Worm (Caenorhabditis elegans) whole organism, L2 larva: Measurements from ENCODE around the gene dnj-15.

Experiments
- C34F6.9 ChIP-seq: fragments of 150-350 bp; optimal IDR thresholded peaks from 2 replicates; lab custom pipeline; 2014; ENCODE audit warnings: missing biosample characterization, missing genetic modification characterization
- F13H6.1 ChIP-seq: sonication (generic microtip); optimal IDR thresholded peaks from 2 replicates; lab custom pipeline; 2016; ENCODE audit warnings: missing genetic modification characterization, missing compliant biosample characterization
- R02D3.7 ChIP-seq: fragments of 150-350 bp; optimal IDR thresholded peaks from 2 replicates; lab custom pipeline; 2014; ENCODE audit warnings: missing biosample characterization, missing genetic modification characterization
- blmp-1 ChIP-seq: sonication (generic microtip); optimal IDR thresholded peaks from 2 replicates; lab custom pipeline; 2017; ENCODE audit warnings: missing genetic modification characterization, mild to moderate bottlenecking, missing compliant biosample characterization, antibody characterized with exemption, moderate library complexity; ENCODE audit not compliant: insufficient read depth
- ceh-16 ChIP-seq: fragments of 150-350 bp; optimal IDR thresholded peaks from 2 replicates; lab custom pipeline; 2014; ENCODE audit warnings: missing biosample characterization, missing genetic modification characterization
- ceh-82 ChIP-seq: fragments of 150-350 bp; optimal IDR thresholded peaks from 2 replicates; lab custom pipeline; 2014; ENCODE audit warnings: missing biosample characterization, missing genetic modification characterization
- crh-2 ChIP-seq: sonication (generic microtip); optimal IDR thresholded peaks from 2 replicates; lab custom pipeline; 2017; ENCODE audit warnings: missing biosample characterization, missing genetic modification characterization
- dmd-4 ChIP-seq: sonication (generic microtip); optimal IDR thresholded peaks from 2 replicates; lab custom pipeline; 2017; ENCODE audit warnings: missing biosample characterization, missing genetic modification characterization
- egl-27 ChIP-seq: sonication (generic microtip); optimal IDR thresholded peaks from 3 replicates; lab custom pipeline; 2017; ENCODE audit warnings: missing biosample characterization, missing genetic modification reagents, missing genetic modification characterization
- elt-3 ChIP-seq: sonication (generic microtip); optimal IDR thresholded peaks from 2 replicates; lab custom pipeline; 2017; ENCODE audit warnings: missing biosample characterization, missing genetic modification characterization
- fos-1 ChIP-seq: fragments of 150-350 bp; optimal IDR thresholded peaks from 2 replicates; lab custom pipeline; 2014; ENCODE audit warnings: missing biosample characterization, missing genetic modification characterization
- gmeb-1 ChIP-seq: fragments of 150-350 bp; optimal IDR thresholded peaks from 2 replicates; lab custom pipeline; 2014; ENCODE audit warnings: missing biosample characterization, missing genetic modification characterization
- lin-11 ChIP-seq: fragments of 150-350 bp; sonication (generic microtip); optimal IDR thresholded peaks from 2 replicates; lab custom pipeline; 2014; ENCODE audit warnings: missing biosample characterization, missing genetic modification characterization, inconsistent platforms, mixed read lengths
- lsy-2 ChIP-seq, 2 experiments: fragments of 150-350 bp in 1 of 2; sonication (generic microtip) in 1 of 2; optimal IDR thresholded peaks; 2 replicates each; lab custom pipeline; 2014 to 2017; ENCODE audit warnings: missing biosample characterization in 2 of 2, missing genetic modification characterization in 2 of 2
- mab-5 ChIP-seq: fragments of 150-350 bp; optimal IDR thresholded peaks from 2 replicates; lab custom pipeline; 2014; ENCODE audit warnings: missing biosample characterization, missing genetic modification characterization
- mbf-1 ChIP-seq: sonication (generic microtip); optimal IDR thresholded peaks from 2 replicates; lab custom pipeline; 2017; ENCODE audit warnings: missing biosample characterization, missing genetic modification characterization
- nhr-12 ChIP-seq: fragments of 150-350 bp; optimal IDR thresholded peaks from 2 replicates; lab custom pipeline; 2014; ENCODE audit warnings: missing biosample characterization, missing genetic modification characterization
- nhr-21 ChIP-seq: fragments of 150-350 bp; optimal IDR thresholded peaks from 2 replicates; lab custom pipeline; 2014; ENCODE audit warnings: missing biosample characterization, missing genetic modification characterization
- nhr-23 ChIP-seq: fragments of 150-350 bp; optimal IDR thresholded peaks from 2 replicates; lab custom pipeline; 2014; ENCODE audit warnings: missing biosample characterization, missing genetic modification reagents, missing genetic modification characterization
- nhr-237 ChIP-seq: fragments of 150-350 bp; optimal IDR thresholded peaks from 2 replicates; lab custom pipeline; 2014; ENCODE audit warnings: missing biosample characterization, missing genetic modification characterization
- nhr-25 ChIP-seq: fragments of 150-350 bp; sonication (generic microtip); optimal IDR thresholded peaks from 3 replicates; lab custom pipeline; 2014; ENCODE audit warnings: missing biosample characterization, missing genetic modification characterization
- nhr-6 ChIP-seq: fragments of 150-350 bp; optimal IDR thresholded peaks from 2 replicates; lab custom pipeline; 2014; ENCODE audit warnings: missing biosample characterization, missing genetic modification characterization
- nhr-77 ChIP-seq: fragments of 150-350 bp; optimal IDR thresholded peaks from 2 replicates; lab custom pipeline; 2014; ENCODE audit warnings: missing biosample characterization, missing genetic modification characterization
- sem-4 ChIP-seq: fragments of 150-350 bp; optimal IDR thresholded peaks from 2 replicates; lab custom pipeline; 2014; ENCODE audit warnings: missing biosample characterization, missing genetic modification reagents, missing genetic modification characterization
- skn-1 ChIP-seq: sonication (generic microtip); optimal IDR thresholded peaks from 2 replicates; lab custom pipeline; 2017; ENCODE audit warnings: missing biosample characterization, missing genetic modification characterization
- sma-3 ChIP-seq: sonication (generic microtip); optimal IDR thresholded peaks from 2 replicates; lab custom pipeline; 2016; ENCODE audit warnings: missing genetic modification reagents, missing genetic modification characterization, missing compliant biosample characterization
- sma-9 ChIP-seq, 2 experiments: fragments of 150-350 bp in 1 of 2; sonication (generic microtip) in 1 of 2; optimal IDR thresholded peaks; 2 replicates each; lab custom pipeline; 2014 to 2016; ENCODE audit warnings: missing genetic modification characterization in 2 of 2, mild to moderate bottlenecking in 1 of 2, missing biosample characterization in 1 of 2, missing compliant biosample characterization in 1 of 2, missing genetic modification reagents in 1 of 2, moderate library complexity in 1 of 2
- snpc-4 ChIP-seq: fragments of 150-350 bp; optimal IDR thresholded peaks from 2 replicates; lab custom pipeline; 2014; ENCODE audit warnings: missing biosample characterization, missing genetic modification characterization
- unc-39 ChIP-seq: fragments of 150-350 bp; optimal IDR thresholded peaks from 2 replicates; lab custom pipeline; 2014; ENCODE audit warnings: missing biosample characterization, missing genetic modification characterization
- unc-62 ChIP-seq: fragments of 150-350 bp; optimal IDR thresholded peaks from 2 replicates; lab custom pipeline; 2014; ENCODE audit warnings: missing biosample characterization, missing genetic modification reagents, missing genetic modification characterization
- zag-1 ChIP-seq: fragments of 150-350 bp; optimal IDR thresholded peaks from 2 replicates; lab custom pipeline; 2014; ENCODE audit warnings: missing biosample characterization, missing genetic modification characterization
- ztf-1 ChIP-seq: fragments of 200-800 bp; sonication (Bioruptor generic); conservative IDR thresholded peaks from 2 replicates; pipeline ENCODE4 v1.3.6; 2022; ENCODE audit warnings: missing genetic modification characterization, missing compliant biosample characterization
- ztf-11 ChIP-seq: sonication (generic microtip); optimal IDR thresholded peaks from 2 replicates; lab custom pipeline; 2017; ENCODE audit warnings: missing biosample characterization, missing genetic modification characterization
- ztf-4 ChIP-seq: fragments of 150-350 bp; optimal IDR thresholded peaks from 2 replicates; lab custom pipeline; 2014; ENCODE audit warnings: missing biosample characterization, missing genetic modification characterization

Gene dnj-15

DNA sequence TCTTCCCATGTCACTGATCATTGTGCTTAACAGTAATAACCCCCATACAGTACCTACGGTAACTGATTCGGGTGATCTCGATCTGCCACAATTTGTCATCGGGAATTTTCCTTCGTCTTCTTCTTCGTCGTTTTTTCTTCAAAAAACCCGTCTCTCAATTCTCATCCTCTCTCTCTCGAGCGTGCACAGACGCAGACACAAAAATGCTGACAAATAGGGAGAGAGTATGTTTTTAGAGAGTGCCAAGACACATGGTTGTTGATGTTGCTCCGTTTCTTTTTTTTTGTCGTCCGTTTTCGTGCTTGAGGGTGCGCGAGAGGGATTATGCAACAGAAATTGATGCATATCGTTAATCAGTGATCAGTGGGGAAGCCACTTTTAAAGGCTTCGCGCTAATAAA is 39.2 kb downstream of the dnj-15 start (continued):
- TF ChIP-seq ztf-11 (tag; lab: Kevin White, UChicago) (no peak), F13H6.1 (tag; lab: Kevin White, UChicago) (peak; percentile 55), egl-27 (tag; lab: Kevin White, UChicago) (peak; percentile 39), nhr-6 (tag; lab: Kevin White, UChicago) (peak; percentile 38), snpc-4 (tag; lab: Kevin White, UChicago) (no peak), sem-4 (tag; lab: Kevin White, UChicago) (peak; percentile 6), nhr-237 (tag; lab: Kevin White, UChicago) (no peak), mab-5 (tag; lab: Kevin White, UChicago) (no peak)

DNA sequence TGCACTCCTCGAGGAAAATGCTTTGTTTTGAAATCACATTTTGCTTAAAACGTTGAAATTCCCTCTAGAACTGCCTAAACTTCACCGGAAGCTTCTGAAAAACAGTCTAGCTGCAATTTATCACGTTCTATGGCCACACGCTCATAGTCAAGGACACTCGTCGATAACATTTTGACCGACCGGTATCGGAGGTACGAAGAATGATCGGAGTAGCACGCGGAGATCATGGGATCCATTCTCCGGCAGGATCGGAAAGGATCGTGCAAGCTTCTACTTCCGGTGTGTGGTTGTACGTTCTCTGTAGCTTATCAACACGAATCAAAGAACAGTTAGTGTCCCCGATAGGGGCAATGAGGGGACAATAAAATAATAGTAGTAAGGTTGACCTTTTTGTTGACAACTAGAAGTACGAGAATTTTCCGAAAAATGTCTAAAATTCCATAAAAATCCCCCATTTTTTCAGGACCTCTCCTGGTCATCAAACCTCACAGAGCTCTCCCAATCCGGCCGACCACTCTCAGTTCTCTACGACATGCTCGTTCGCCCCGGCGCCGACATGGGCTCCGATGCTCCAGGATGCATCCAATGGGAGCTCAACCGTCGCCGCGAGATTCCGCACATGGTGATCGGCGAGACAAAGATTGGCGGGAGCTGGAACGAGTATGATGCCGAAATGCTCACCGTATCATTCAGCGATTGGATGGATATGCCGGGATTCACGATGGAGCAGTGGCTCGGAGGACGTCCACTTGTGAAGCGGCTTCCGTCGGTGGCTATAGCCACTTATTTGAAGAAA is 40.1 kb downstream of the dnj-15 start:
- peak; percentile 24 for TF ChIP-seq sma-3
- no peak for TF ChIP-seq nhr-23 (tag; lab: Kevin White, UChicago)
- TF ChIP-seq nhr-21 (tag; lab: Kevin White, UChicago), result peak; percentile 86
- peak; percentile 21 for TF ChIP-seq fos-1 (tag; lab: Kevin White, UChicago)
- TF ChIP-seq egl-27 (tag; lab: Kevin White, UChicago), result peak; percentile 4
- TF ChIP-seq sma-9 (GFP tag; optimal IDR thresholded peaks at IDR 0.05; lab: Kevin White, UChicago), result peak; percentile 73
- no peak for TF ChIP-seq sma-9 (tag; optimal IDR thresholded peaks at IDR 0.05; lab: Kevin White, UChicago)
- no peak for TF ChIP-seq zag-1 (tag; lab: Kevin White, UChicago)
- TF ChIP-seq, all 48 proteins: peak for 5

DNA sequence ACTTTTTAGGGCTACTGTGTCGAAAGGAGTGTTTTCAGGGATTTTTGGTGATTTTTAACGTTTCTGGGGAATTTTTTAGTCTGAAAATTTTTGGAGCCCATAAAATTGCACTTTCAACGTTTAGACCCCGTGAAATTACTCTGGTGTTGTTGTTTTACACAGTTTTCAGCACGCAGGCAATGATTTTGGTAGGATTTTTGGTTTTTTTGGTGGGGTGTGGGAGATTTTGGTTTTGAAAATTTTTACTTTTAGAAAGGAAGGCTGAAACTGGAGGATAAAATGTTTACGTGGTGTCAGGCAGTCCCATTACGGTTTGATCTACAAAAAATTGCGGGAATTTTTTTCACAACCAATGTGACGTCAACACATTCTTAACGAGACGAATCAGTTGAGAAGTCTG is 42.1 kb downstream of the dnj-15 start:
- TF ChIP-seq unc-62 (GFP tag; lab: Kevin White, UChicago) (no peak), nhr-23 (tag; lab: Kevin White, UChicago) (no peak), gmeb-1 (tag; lab: Kevin White, UChicago) (no peak), skn-1 (no peak), ztf-1 (GFP tag; lab: Robert Waterston, UW) (no peak), ceh-82 (no peak), nhr-25 (no peak), dmd-4 (tag; lab: Kevin White, UChicago) (no peak), R02D3.7 (tag; lab: Kevin White, UChicago) (no peak), sma-3 (no peak), crh-2 (no peak), nhr-12 (no peak), nhr-77 (no peak), lin-11 (tag; lab: Kevin White, UChicago) (no peak), elt-3 (tag; lab: Kevin White, UChicago) (no peak), blmp-1 (tag; lab: Kevin White, UChicago) (no peak)

DNA sequence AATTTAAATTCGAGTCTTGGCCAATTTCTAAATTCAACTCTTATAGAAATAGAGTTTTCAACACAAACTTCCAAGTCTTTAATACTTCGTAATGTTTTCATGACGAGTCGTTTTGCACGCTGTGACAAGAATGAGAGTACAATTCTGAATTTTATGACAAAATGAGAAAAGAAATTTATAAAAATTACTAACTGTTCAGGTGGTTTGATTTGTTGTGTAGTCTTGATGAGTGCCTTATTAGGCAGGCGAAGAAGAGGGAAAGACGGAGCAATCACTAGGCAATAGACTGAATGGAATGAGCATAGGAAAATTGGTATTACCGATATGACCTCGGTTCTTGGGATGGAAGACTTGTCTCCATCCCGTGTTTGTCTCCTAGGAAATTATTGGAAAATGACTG is 43.8 kb downstream of the dnj-15 start, which contains the start of gene F30B5.11:
F30B5.11 (minus strand) TSS at position 101 of the 400 bp plus-strand sequence.
- TF ChIP-seq C34F6.9 (tag; lab: Kevin White, UChicago) (no peak), ceh-16 (no peak), ztf-4 (no peak), lin-11 (tag; lab: Kevin White, UChicago) (no peak), nhr-6 (tag; lab: Kevin White, UChicago) (no peak), elt-3 (tag; lab: Kevin White, UChicago) (no peak), ztf-11 (tag; lab: Kevin White, UChicago) (no peak), R02D3.7 (tag; lab: Kevin White, UChicago) (no peak), nhr-25 (no peak), mbf-1 (tag; lab: Kevin White, UChicago) (no peak), lsy-2 (tag; optimal IDR thresholded peaks at IDR 0.05; lab: Kevin White, UChicago) (no peak), sma-9 (GFP tag; optimal IDR thresholded peaks at IDR 0.05; lab: Kevin White, UChicago) (no peak), sma-9 (tag; optimal IDR thresholded peaks at IDR 0.05; lab: Kevin White, UChicago) (no peak), mab-5 (tag; lab: Kevin White, UChicago) (no peak), unc-39 (tag; lab: Kevin White, UChicago) (no peak)
- TF ChIP-seq, all 48 proteins: peak for 0
